Worm (Caenorhabditis elegans) whole organism, L1 larva: ENCODE data around the gene hil-2.

Experiments
- C04F5.9 ChIP-seq: sonication (generic microtip); optimal IDR thresholded peaks from 2 replicates; lab custom pipeline; 2016; ENCODE audit warnings: missing genetic modification characterization, missing compliant biosample characterization
- C34B4.2 ChIP-seq: sonication (generic microtip); optimal IDR thresholded peaks from 2 replicates; lab custom pipeline; 2017; ENCODE audit warnings: mild to moderate bottlenecking, missing genetic modification characterization, missing compliant biosample characterization
- Y116A8C.19 ChIP-seq: sonication (generic microtip); optimal IDR thresholded peaks from 2 replicates; lab custom pipeline; 2016; ENCODE audit warnings: missing compliant biosample characterization, missing genetic modification characterization, borderline replicate concordance
- alr-1 ChIP-seq: fragments of 200-800 bp; sonication (Bioruptor generic); optimal IDR thresholded peaks from 2 replicates; lab custom pipeline; 2018; ENCODE audit warnings: borderline replicate concordance, mild to moderate bottlenecking, missing genetic modification characterization, missing compliant biosample characterization
- aly-2 ChIP-seq: fragments of 150-350 bp; optimal IDR thresholded peaks from 2 replicates; lab custom pipeline; 2014; ENCODE audit warnings: missing biosample characterization, missing genetic modification characterization
- ama-1 ChIP-seq: fragments of 150-350 bp; optimal IDR thresholded peaks from 2 replicates; lab custom pipeline; 2014
- blmp-1 ChIP-seq: fragments of 150-350 bp; optimal IDR thresholded peaks from 2 replicates; lab custom pipeline; 2014; ENCODE audit warnings: missing biosample characterization, missing genetic modification characterization
- ceh-82 ChIP-seq, 3 experiments: fragments of 150-350 bp in 1 of 3; sonication (generic microtip) in 2 of 3; optimal IDR thresholded peaks; 2 replicates each; lab custom pipeline; 2014 to 2017; ENCODE audit warnings: missing biosample characterization in 3 of 3, missing genetic modification characterization in 3 of 3
- ceh-90 ChIP-seq: sonication (generic microtip); optimal IDR thresholded peaks from 2 replicates; lab custom pipeline; 2016; ENCODE audit warnings: missing genetic modification characterization, missing compliant biosample characterization
- ces-1 ChIP-seq: fragments of 150-350 bp; optimal IDR thresholded peaks from 2 replicates; lab custom pipeline; 2014; ENCODE audit warnings: missing biosample characterization, missing genetic modification reagents, missing genetic modification characterization
- dpl-1 ChIP-seq, 3 experiments: fragments of 150-350 bp in 2 of 3; sonication (generic microtip) in 1 of 3; optimal IDR thresholded peaks; 2 replicates each; lab custom pipeline; 2014 to 2017; ENCODE audit warnings: missing biosample characterization in 3 of 3, missing genetic modification characterization in 3 of 3, missing genetic modification reagents in 3 of 3
- dsc-1 ChIP-seq: sonication (generic microtip); optimal IDR thresholded peaks from 2 replicates; lab custom pipeline; 2016; ENCODE audit warnings: mild to moderate bottlenecking, missing genetic modification characterization, missing compliant biosample characterization
- efl-3 ChIP-seq: fragments of 200-800 bp; sonication (Bioruptor generic); optimal IDR thresholded peaks from 2 replicates; lab custom pipeline; 2018; ENCODE audit warnings: mild to moderate bottlenecking, missing genetic modification characterization, missing compliant biosample characterization
- egl-13 ChIP-seq: sonication (generic microtip); optimal IDR thresholded peaks from 2 replicates; lab custom pipeline; 2016; ENCODE audit warnings: missing genotype, missing genetic modification reagents, missing genetic modification characterization, missing compliant biosample characterization
- egl-27 ChIP-seq, 2 experiments: fragments of 150-350 bp in 1 of 2; sonication (generic microtip); optimal IDR thresholded peaks; 3 replicates each; lab custom pipeline; 2017 to 2018; ENCODE audit warnings: missing biosample characterization in 2 of 2, missing genetic modification characterization in 2 of 2, missing genetic modification reagents in 2 of 2
- fkh-10 ChIP-seq: sonication (generic microtip); optimal IDR thresholded peaks from 2 replicates; lab custom pipeline; 2017; ENCODE audit warnings: missing biosample characterization, missing genetic modification reagents, missing genetic modification characterization
- fos-1 ChIP-seq: fragments of 150-350 bp; optimal IDR thresholded peaks from 2 replicates; lab custom pipeline; 2014; ENCODE audit warnings: missing biosample characterization, missing genetic modification characterization
- hlh-17 ChIP-seq: fragments of 200-800 bp; sonication (Bioruptor generic); optimal IDR thresholded peaks from 2 replicates; lab custom pipeline; 2018; ENCODE audit warnings: missing genetic modification characterization, mild to moderate bottlenecking, missing compliant biosample characterization, moderate library complexity, borderline replicate concordance
- hlh-4 ChIP-seq: sonication (generic microtip); optimal IDR thresholded peaks from 2 replicates; lab custom pipeline; 2016; ENCODE audit warnings: mild to moderate bottlenecking, missing genetic modification characterization, missing compliant biosample characterization
- irx-1 ChIP-seq: sonication (generic microtip); optimal IDR thresholded peaks from 2 replicates; lab custom pipeline; 2016; ENCODE audit warnings: missing genetic modification characterization, missing compliant biosample characterization
- jun-1 ChIP-seq: fragments of 150-350 bp; optimal IDR thresholded peaks from 2 replicates; lab custom pipeline; 2014; ENCODE audit warnings: missing biosample characterization, missing genetic modification reagents, missing genetic modification characterization
- lin-35 ChIP-seq, 2 experiments: fragments of 150-350 bp; optimal IDR thresholded peaks; 2 replicates each; lab custom pipeline; 2014; ENCODE audit warnings: missing biosample characterization in 2 of 2, missing genetic modification characterization in 2 of 2, missing genetic modification reagents in 2 of 2
- lin-39 ChIP-seq: fragments of 150-350 bp; optimal IDR thresholded peaks from 2 replicates; lab custom pipeline; 2014; ENCODE audit warnings: missing biosample characterization, missing genetic modification reagents, missing genetic modification characterization
- lsy-2 ChIP-seq, 2 experiments: fragments of 150-350 bp; optimal IDR thresholded peaks; 2 replicates each; lab custom pipeline; 2014; ENCODE audit warnings: missing biosample characterization in 2 of 2, missing genetic modification characterization in 2 of 2
- mab-9 ChIP-seq: fragments of 200-800 bp; sonication (Bioruptor generic); IDR thresholded peaks from 2 replicates; pipeline ENCODE4 v1.3.6; 2022; ENCODE audit warnings: missing genetic modification reagents, missing genetic modification characterization, missing compliant biosample characterization
- mef-2 ChIP-seq: fragments of 150-350 bp; optimal IDR thresholded peaks from 2 replicates; lab custom pipeline; 2014; ENCODE audit warnings: missing biosample characterization, missing genetic modification characterization
- mep-1 ChIP-seq: fragments of 150-350 bp; optimal IDR thresholded peaks from 2 replicates; lab custom pipeline; 2014; ENCODE audit warnings: missing biosample characterization, missing genetic modification characterization
- nhr-11 ChIP-seq: fragments of 150-350 bp; optimal IDR thresholded peaks from 2 replicates; lab custom pipeline; 2014; ENCODE audit warnings: missing biosample characterization, missing genetic modification characterization
- nhr-12 ChIP-seq: sonication (generic microtip); optimal IDR thresholded peaks from 2 replicates; lab custom pipeline; 2017; ENCODE audit warnings: missing biosample characterization, missing genetic modification characterization
- nhr-20 ChIP-seq: sonication (generic microtip); optimal IDR thresholded peaks from 2 replicates; lab custom pipeline; 2016; ENCODE audit warnings: mild to moderate bottlenecking, missing genetic modification characterization, missing compliant biosample characterization
- nhr-237 ChIP-seq: fragments of 150-350 bp; optimal IDR thresholded peaks from 2 replicates; lab custom pipeline; 2014; ENCODE audit warnings: missing biosample characterization, missing genetic modification characterization
- nhr-47 ChIP-seq: sonication (generic microtip); optimal IDR thresholded peaks from 2 replicates; lab custom pipeline; 2016; ENCODE audit warnings: mild to moderate bottlenecking, missing genetic modification characterization, moderate library complexity, missing compliant biosample characterization
- nhr-71 ChIP-seq: sonication (generic microtip); optimal IDR thresholded peaks from 2 replicates; lab custom pipeline; 2016; ENCODE audit warnings: mild to moderate bottlenecking, missing genetic modification characterization, moderate library complexity, missing compliant biosample characterization
- nhr-77 ChIP-seq: fragments of 150-350 bp; optimal IDR thresholded peaks from 2 replicates; lab custom pipeline; 2014; ENCODE audit warnings: missing biosample characterization, missing genetic modification characterization
- nhr-84 ChIP-seq: sonication (generic microtip); optimal IDR thresholded peaks from 2 replicates; lab custom pipeline; 2017; ENCODE audit warnings: missing biosample characterization, missing genetic modification characterization
- nhr-90 ChIP-seq: sonication (generic microtip); optimal IDR thresholded peaks from 2 replicates; lab custom pipeline; 2016; ENCODE audit warnings: mild to moderate bottlenecking, missing genetic modification characterization, missing compliant biosample characterization; ENCODE audit not compliant: poor library complexity
- pag-3 ChIP-seq: sonication (generic microtip); optimal IDR thresholded peaks from 2 replicates; lab custom pipeline; 2017; ENCODE audit warnings: missing genetic modification characterization, mild to moderate bottlenecking, missing compliant biosample characterization, antibody characterized with exemption, borderline replicate concordance; ENCODE audit not compliant: insufficient read depth
- pax-3 ChIP-seq: fragments of 200-800 bp; sonication (Bioruptor generic); optimal IDR thresholded peaks from 2 replicates; lab custom pipeline; 2018; ENCODE audit warnings: mild to moderate bottlenecking, missing genetic modification characterization, moderate library complexity, missing compliant biosample characterization
- rnt-1 ChIP-seq: sonication (generic microtip); optimal IDR thresholded peaks from 2 replicates; lab custom pipeline; 2016; ENCODE audit warnings: mild to moderate bottlenecking, missing genetic modification characterization, moderate library complexity, missing compliant biosample characterization
- skn-1 ChIP-seq: fragments of 150-350 bp; optimal IDR thresholded peaks from 2 replicates; lab custom pipeline; 2014; ENCODE audit warnings: missing biosample characterization, missing genetic modification characterization
- snpc-4 ChIP-seq: fragments of 150-350 bp; optimal IDR thresholded peaks from 2 replicates; lab custom pipeline; 2014; ENCODE audit warnings: missing biosample characterization, missing genetic modification characterization
- snu-23 ChIP-seq: sonication (generic microtip); optimal IDR thresholded peaks from 2 replicates; lab custom pipeline; 2016; ENCODE audit warnings: missing genetic modification characterization, missing compliant biosample characterization
- sox-4 ChIP-seq: sonication (generic microtip); optimal IDR thresholded peaks from 2 replicates; lab custom pipeline; 2016; ENCODE audit warnings: missing genetic modification characterization, missing compliant biosample characterization
- sptf-1 ChIP-seq: fragments of 150-350 bp; optimal IDR thresholded peaks from 2 replicates; lab custom pipeline; 2014; ENCODE audit warnings: missing biosample characterization, missing genetic modification characterization
- sup-37 ChIP-seq: fragments of 200-800 bp; sonication (Bioruptor generic); optimal IDR thresholded peaks from 2 replicates; lab custom pipeline; 2018; ENCODE audit warnings: mild to moderate bottlenecking, missing genetic modification characterization, missing compliant biosample characterization
- tbx-2 ChIP-seq: sonication (generic microtip); optimal IDR thresholded peaks from 2 replicates; lab custom pipeline; 2016; ENCODE audit warnings: missing genetic modification characterization, missing compliant biosample characterization
- unc-130 ChIP-seq: fragments of 150-350 bp; optimal IDR thresholded peaks from 2 replicates; lab custom pipeline; 2017; ENCODE audit warnings: missing biosample characterization, missing genetic modification characterization, inconsistent platforms
- unc-30 ChIP-seq: sonication (generic microtip); optimal IDR thresholded peaks from 2 replicates; lab custom pipeline; 2017; ENCODE audit warnings: missing biosample characterization, missing genetic modification characterization
- vab-15 ChIP-seq: sonication (generic microtip); optimal IDR thresholded peaks from 2 replicates; lab custom pipeline; 2017; ENCODE audit warnings: missing genotype, mild to moderate bottlenecking, missing genetic modification characterization, missing compliant biosample characterization
- xbp-1 ChIP-seq: sonication (generic microtip); optimal IDR thresholded peaks from 2 replicates; lab custom pipeline; 2016; ENCODE audit warnings: missing genetic modification characterization, missing compliant biosample characterization
- zag-1 ChIP-seq: fragments of 150-350 bp; optimal IDR thresholded peaks from 2 replicates; lab custom pipeline; 2014; ENCODE audit warnings: missing biosample characterization, missing genetic modification characterization
- zip-4 ChIP-seq: fragments of 200-800 bp; sonication (Bioruptor generic); optimal IDR thresholded peaks from 2 replicates; lab custom pipeline; 2018; ENCODE audit warnings: mild to moderate bottlenecking, missing genetic modification characterization, moderate library complexity, missing compliant biosample characterization
- ztf-4 ChIP-seq: fragments of 150-350 bp; optimal IDR thresholded peaks from 2 replicates; lab custom pipeline; 2014; ENCODE audit warnings: missing biosample characterization, missing genetic modification characterization

Gene hil-2

ce11 chrIV:6336748-6337147 is 42.7 kb downstream of the hil-2 start (continued):
- TF ChIP-seq egl-13 (tag; lab: Kevin White, UChicago) (peak; percentile 88), nhr-20 (peak; percentile 99), nhr-237 (peak; percentile 37), nhr-12 (tag; lab: Kevin White, UChicago) (no peak), irx-1 (tag; lab: Kevin White, UChicago) (peak; percentile 94), unc-130 (tag; lab: Kevin White, UChicago) (peak; percentile 79), tbx-2 (tag; lab: Kevin White, UChicago) (peak; percentile 97), ama-1 (lab: Kevin White, UChicago) (peak; percentile 66), hlh-4 (tag; lab: Kevin White, UChicago) (no peak), xbp-1 (tag; lab: Kevin White, UChicago) (peak; percentile 97), mab-9 (GFP tag; lab: Robert Waterston, UW) (peak; percentile 88), C04F5.9 (tag; lab: Kevin White, UChicago) (peak; percentile 83), blmp-1 (tag; lab: Kevin White, UChicago) (peak; percentile 99), ztf-4 (tag; lab: Kevin White, UChicago) (peak; percentile 98), dpl-1 (GFP tag; optimal IDR thresholded peaks at IDR 0.05; lab: Kevin White, UChicago) (peak; percentile 74 to 80 (median 76)), nhr-11 (peak; percentile 73), unc-30 (tag; lab: Kevin White, UChicago) (no peak), zip-4 (peak; percentile 68), egl-27 (tag; optimal IDR thresholded peaks at IDR 0.05; lab: Kevin White, UChicago) (peak; percentile 40 to 58), snpc-4 (peak; percentile 84), lin-35 (GFP tag; optimal IDR thresholded peaks at IDR 0.05; lab: Kevin White, UChicago) (peak; percentile 73 to 93), zag-1 (tag; lab: Kevin White, UChicago) (no peak), nhr-77 (tag; lab: Kevin White, UChicago) (peak; percentile 38), lsy-2 (tag; optimal IDR thresholded peaks at IDR 0.05; lab: Kevin White, UChicago) (peak; percentile 91 to 92), nhr-90 (tag; lab: Kevin White, UChicago) (peak; percentile 97), snu-23 (peak; percentile 97), sptf-1 (tag; lab: Kevin White, UChicago) (no peak), ceh-90 (no peak), vab-15 (peak; percentile 84), skn-1 (tag; lab: Kevin White, UChicago) (peak; percentile 94), Y116A8C.19 (no peak), pax-3 (tag; lab: Kevin White, UChicago) (peak; percentile 92), efl-3 (GFP tag; lab: Kevin White, UChicago) (peak; percentile 11), fos-1 (peak; percentile 46), sox-4 (tag; lab: Kevin White, UChicago) (peak; percentile 87), hlh-17 (GFP tag; lab: Kevin White, UChicago) (no peak), sup-37 (GFP tag; lab: Kevin White, UChicago) (peak; percentile 90), ces-1 (no peak), jun-1 (peak; percentile 90), lin-39 (tag; lab: Kevin White, UChicago) (peak; percentile 94), aly-2 (tag; lab: Kevin White, UChicago) (no peak), nhr-71 (tag; lab: Kevin White, UChicago) (peak; percentile 99), ceh-82 (tag; optimal IDR thresholded peaks at IDR 0.05; lab: Kevin White, UChicago) (peak; percentile 6 to 81 (median 24)), alr-1 (tag; lab: Kevin White, UChicago) (no peak), mep-1 (tag; lab: Kevin White, UChicago) (peak; percentile 99), nhr-47 (tag; lab: Kevin White, UChicago) (peak; percentile 97), rnt-1 (peak; percentile 88), nhr-84 (no peak), C34B4.2 (tag; lab: Kevin White, UChicago) (peak; percentile 15), pag-3 (tag; lab: Kevin White, UChicago) (no peak), dsc-1 (tag; lab: Kevin White, UChicago) (peak; percentile 85), mef-2 (tag; lab: Kevin White, UChicago) (peak; percentile 34), fkh-10 (GFP tag; lab: Kevin White, UChicago) (peak; percentile 54)
